Worm (Caenorhabditis elegans): ENCODE measurements around the gene H04M03.11.

H04M03.11 gene

DNA sequence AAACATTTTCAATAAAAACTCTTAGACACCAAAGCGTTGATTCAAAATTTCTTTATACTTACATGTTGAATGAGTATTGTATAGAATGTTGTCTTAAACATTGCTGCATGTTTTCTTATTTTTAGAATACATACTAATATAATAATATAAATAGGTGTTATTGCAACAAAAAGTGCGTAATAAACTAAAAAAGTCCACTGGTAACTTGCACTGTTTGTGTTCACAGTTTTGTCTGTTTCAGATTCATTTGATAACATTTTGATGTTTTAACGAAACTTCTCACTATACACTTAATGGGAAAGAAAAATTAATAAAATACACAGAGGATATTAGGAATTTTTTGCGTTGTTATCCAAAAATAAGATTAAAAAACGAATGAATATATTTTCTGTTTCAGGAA, 10.6 kb downstream of the H04M03.11 start, which contains the start of gene srv-19:
TSS of gene srv-19 (minus strand) at position 101 of the 400 bp plus-strand sequence.
- TF ChIP-seq ztf-29 (GFP tag; IDR thresholded peaks at IDR 0.05), result no peak
- TF ChIP-seq ref-1 (GFP tag; conservative IDR thresholded peaks at IDR 0.05), result no peak
- no peak for TF ChIP-seq cog-1 (tag; optimal IDR thresholded peaks at IDR 0.05)
- TF ChIP-seq ztf-23 (GFP tag; IDR thresholded peaks at IDR 0.05), result no peak

DNA sequence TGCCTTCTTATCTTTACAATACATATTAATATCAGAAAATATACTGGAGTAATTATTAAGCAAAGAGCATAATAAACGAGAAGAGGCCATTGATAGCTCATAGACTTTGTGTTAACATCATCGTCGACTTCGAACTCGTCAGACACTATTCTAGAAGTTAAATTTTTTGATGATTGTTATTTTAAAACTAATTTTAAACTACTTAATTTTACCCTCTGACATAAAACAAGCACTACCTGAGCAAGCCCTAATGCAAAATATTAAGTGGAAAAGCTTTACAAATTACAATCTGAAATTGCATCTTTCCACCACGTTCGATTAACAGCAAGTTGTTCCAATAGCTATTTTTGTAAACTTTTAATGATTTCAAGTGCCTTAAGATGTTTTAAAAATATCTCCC, 14.3 kb downstream of the H04M03.11 start, which contains the start of gene srv-17:
TSS of gene srv-17 (minus strand) at position 101 of the 400 bp plus-strand sequence.
- TF ChIP-seq ref-1 (GFP tag; conservative IDR thresholded peaks at IDR 0.05) (no peak), ztf-29 (GFP tag; IDR thresholded peaks at IDR 0.05) (no peak), cog-1 (tag; optimal IDR thresholded peaks at IDR 0.05) (no peak), flt-1 (GFP tag; IDR thresholded peaks at IDR 0.05) (no peak), med-1 (GFP tag; optimal IDR thresholded peaks at IDR 0.05; ENCODE audit: insufficient read depth) (no peak), T22C8.4 (GFP tag; IDR thresholded peaks at IDR 0.05) (no peak), klf-2 (GFP tag; conservative IDR thresholded peaks at IDR 0.05) (no peak), tab-1 (GFP tag; IDR thresholded peaks at IDR 0.05) (no peak)

DNA sequence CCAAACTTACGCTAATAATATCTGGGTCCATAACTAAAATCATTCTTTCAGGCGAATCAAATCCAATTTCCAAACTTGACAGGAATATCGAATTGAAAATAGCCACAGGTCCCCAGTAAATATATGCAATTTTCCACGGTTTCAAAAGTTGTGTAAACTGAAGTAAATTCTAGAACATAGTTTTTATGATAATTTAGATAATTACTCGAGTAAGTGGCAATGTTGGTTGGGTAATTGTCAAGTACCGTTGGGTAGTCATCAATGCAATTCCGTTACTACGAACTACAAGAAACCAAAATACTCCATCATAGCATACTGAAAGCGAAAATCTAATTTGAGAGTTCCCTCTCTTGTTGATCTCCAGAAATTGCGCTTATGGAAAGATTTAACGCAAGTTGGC, 15.0 kb downstream of the H04M03.11 start:
- TF ChIP-seq T22C8.4 (GFP tag; IDR thresholded peaks at IDR 0.05) (no peak), med-1 (GFP tag; optimal IDR thresholded peaks at IDR 0.05; ENCODE audit: insufficient read depth) (no peak), ref-1 (GFP tag; conservative IDR thresholded peaks at IDR 0.05) (no peak), klf-2 (GFP tag; conservative IDR thresholded peaks at IDR 0.05) (no peak), cog-1 (tag; optimal IDR thresholded peaks at IDR 0.05) (no peak), ztf-23 (GFP tag; IDR thresholded peaks at IDR 0.05) (no peak), flt-1 (GFP tag; IDR thresholded peaks at IDR 0.05) (no peak)

DNA sequence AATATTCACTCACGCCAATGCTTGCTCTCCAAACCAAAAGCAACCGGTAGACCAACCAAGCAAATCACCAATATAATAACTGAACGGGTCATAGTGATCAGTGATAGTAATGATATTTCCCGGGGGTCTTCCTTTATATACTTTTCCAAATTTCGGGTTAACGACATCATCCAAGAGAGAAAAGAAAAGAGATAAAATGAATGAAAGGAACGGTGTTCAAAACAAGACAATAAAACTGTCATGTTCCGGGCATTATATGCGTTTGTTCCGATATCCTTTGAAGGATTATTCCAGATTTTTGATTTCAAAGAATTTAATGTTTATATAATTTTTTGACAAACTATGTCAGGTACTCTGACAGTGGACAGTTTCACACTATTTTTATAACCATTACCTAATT, 17.2 kb downstream of the H04M03.11 start, which contains the start of gene C06E7.88:
TSS of gene C06E7.88 (minus strand) at position 101 of the 400 bp plus-strand sequence.
- TF ChIP-seq ref-1 (GFP tag; conservative IDR thresholded peaks at IDR 0.05), result no peak
- TF ChIP-seq ztf-23 (GFP tag; IDR thresholded peaks at IDR 0.05), result no peak
- TF ChIP-seq tab-1 (GFP tag; IDR thresholded peaks at IDR 0.05), result no peak
- no peak for TF ChIP-seq ztf-29 (GFP tag; IDR thresholded peaks at IDR 0.05)
- no peak for TF ChIP-seq med-1 (GFP tag; optimal IDR thresholded peaks at IDR 0.05; ENCODE audit: insufficient read depth)
- no peak for TF ChIP-seq flt-1 (GFP tag; IDR thresholded peaks at IDR 0.05)
- TF ChIP-seq klf-2 (GFP tag; conservative IDR thresholded peaks at IDR 0.05), result no peak
- TF ChIP-seq T22C8.4 (GFP tag; IDR thresholded peaks at IDR 0.05), result no peak
- no peak for TF ChIP-seq cog-1 (tag; optimal IDR thresholded peaks at IDR 0.05)

DNA sequence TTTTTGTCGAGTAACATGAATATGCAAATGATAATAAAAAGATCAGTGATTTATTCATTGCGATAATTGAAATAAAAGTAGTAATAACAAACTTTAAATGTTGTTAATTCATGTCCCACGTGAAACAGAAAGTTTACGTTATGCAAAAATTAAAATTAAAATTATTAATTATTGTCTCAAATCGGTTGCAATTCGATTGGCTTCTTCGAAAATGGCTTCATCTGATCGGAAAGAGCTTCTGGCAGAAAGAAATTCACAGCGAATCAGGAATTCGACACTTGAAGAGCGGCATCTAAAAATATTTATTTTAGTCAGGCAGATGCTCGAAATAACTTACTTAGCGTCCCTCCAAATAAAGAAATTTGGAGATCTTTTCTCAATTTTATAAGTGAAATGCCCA, 18.6 kb downstream of the H04M03.11 start, which contains the start of gene spe-27:
TSS of gene spe-27 (minus strand) at position 101 of the 400 bp plus-strand sequence.
- TF ChIP-seq T22C8.4 (GFP tag; IDR thresholded peaks at IDR 0.05), result no peak
- TF ChIP-seq klf-2 (GFP tag; conservative IDR thresholded peaks at IDR 0.05), result no peak
- TF ChIP-seq ztf-23 (GFP tag; IDR thresholded peaks at IDR 0.05), result no peak
- TF ChIP-seq cog-1 (tag; optimal IDR thresholded peaks at IDR 0.05), result no peak
- TF ChIP-seq ztf-29 (GFP tag; IDR thresholded peaks at IDR 0.05), result no peak
- TF ChIP-seq med-1 (GFP tag; optimal IDR thresholded peaks at IDR 0.05; ENCODE audit: insufficient read depth), result no peak
- TF ChIP-seq flt-1 (GFP tag; IDR thresholded peaks at IDR 0.05), result no peak
- TF ChIP-seq ref-1 (GFP tag; conservative IDR thresholded peaks at IDR 0.05), result no peak
- TF ChIP-seq tab-1 (GFP tag; IDR thresholded peaks at IDR 0.05), result no peak

- TF ChIP-seq klf-2 (GFP tag; conservative IDR thresholded peaks at IDR 0.05) (no peak), ztf-23 (GFP tag; IDR thresholded peaks at IDR 0.05) (no peak), flt-1 (GFP tag; IDR thresholded peaks at IDR 0.05) (no peak; the same call in 1 of the 2 replicates), tab-1 (GFP tag; IDR thresholded peaks at IDR 0.05) (no peak), T22C8.4 (GFP tag; IDR thresholded peaks at IDR 0.05) (no peak), med-1 (GFP tag; optimal IDR thresholded peaks at IDR 0.05; ENCODE audit: insufficient read depth) (no peak), ref-1 (GFP tag; conservative IDR thresholded peaks at IDR 0.05) (no peak), ztf-29 (GFP tag; IDR thresholded peaks at IDR 0.05) (no peak), cog-1 (tag; optimal IDR thresholded peaks at IDR 0.05) (no peak)
Measured at ce11 chrIV:5860762-5861161, 23.6 kb downstream of the H04M03.11 start.

DNA sequence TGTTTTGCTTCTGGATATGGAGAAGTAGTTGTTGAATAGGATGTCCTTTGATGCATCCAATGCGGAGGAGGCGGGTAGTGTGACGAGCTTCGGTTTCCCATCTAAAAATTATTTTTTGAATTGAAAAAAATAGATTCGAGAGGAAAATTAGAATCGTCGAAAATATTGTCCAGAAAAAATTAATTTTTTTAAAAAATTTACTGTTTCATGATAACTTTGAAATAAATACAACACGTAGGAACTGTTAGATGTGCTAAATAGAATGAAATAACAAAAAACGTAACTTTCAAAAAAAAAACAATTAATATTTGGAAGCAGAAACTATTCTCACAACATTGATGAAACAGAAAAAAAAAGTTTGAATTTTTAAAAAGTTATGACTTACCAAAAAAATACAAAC, 24.5 kb downstream of the H04M03.11 start, which contains the start of gene C06E7.4:
TSS of gene C06E7.4 (minus strand) at position 101 of the 400 bp plus-strand sequence.
- TF ChIP-seq ref-1 (GFP tag; conservative IDR thresholded peaks at IDR 0.05) (no peak), flt-1 (GFP tag; IDR thresholded peaks at IDR 0.05) (no peak), klf-2 (GFP tag; conservative IDR thresholded peaks at IDR 0.05) (no peak), T22C8.4 (GFP tag; IDR thresholded peaks at IDR 0.05) (no peak), ztf-23 (GFP tag; IDR thresholded peaks at IDR 0.05) (no peak), cog-1 (tag; optimal IDR thresholded peaks at IDR 0.05) (no peak)

- TF ChIP-seq med-1 (GFP tag; optimal IDR thresholded peaks at IDR 0.05; ENCODE audit: insufficient read depth) (no peak), cog-1 (tag; optimal IDR thresholded peaks at IDR 0.05) (no peak), ref-1 (GFP tag; conservative IDR thresholded peaks at IDR 0.05) (no peak), ztf-23 (GFP tag; IDR thresholded peaks at IDR 0.05) (no peak)
Measured at ce11 chrIV:5858212-5858611, 26.2 kb downstream of the H04M03.11 start.

DNA sequence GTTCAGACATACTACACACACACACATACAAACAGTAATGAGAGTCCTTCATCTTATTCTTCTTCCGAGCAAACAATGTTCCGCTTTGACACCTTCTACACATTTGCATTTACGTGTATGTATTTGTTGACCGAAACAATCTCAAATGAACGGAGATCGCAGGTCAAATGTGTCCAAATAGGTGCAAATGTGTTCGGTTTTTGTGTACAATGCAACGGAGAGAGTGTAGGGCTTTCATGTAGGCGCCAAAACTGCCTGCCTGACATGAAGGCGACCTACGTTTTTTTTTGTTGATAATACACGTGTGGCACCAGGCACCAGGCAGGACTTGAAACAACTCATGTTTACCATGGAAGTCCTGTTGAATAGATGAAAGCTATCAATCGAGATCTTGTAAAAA, 27.4 kb downstream of the H04M03.11 start:
- no peak for TF ChIP-seq ref-1 (GFP tag; conservative IDR thresholded peaks at IDR 0.05)
- no peak for TF ChIP-seq klf-2 (GFP tag; conservative IDR thresholded peaks at IDR 0.05)
- TF ChIP-seq flt-1 (GFP tag; IDR thresholded peaks at IDR 0.05), result no peak
- no peak for TF ChIP-seq ztf-29 (GFP tag; IDR thresholded peaks at IDR 0.05)
- no peak for TF ChIP-seq cog-1 (tag; optimal IDR thresholded peaks at IDR 0.05)
- TF ChIP-seq T22C8.4 (GFP tag; IDR thresholded peaks at IDR 0.05), result no peak
- no peak for TF ChIP-seq ztf-23 (GFP tag; IDR thresholded peaks at IDR 0.05)
- no peak for TF ChIP-seq med-1 (GFP tag; optimal IDR thresholded peaks at IDR 0.05; ENCODE audit: insufficient read depth)
- no peak for TF ChIP-seq tab-1 (GFP tag; IDR thresholded peaks at IDR 0.05)

- no peak for TF ChIP-seq T22C8.4 (GFP tag; IDR thresholded peaks at IDR 0.05)
- no peak for TF ChIP-seq cog-1 (tag; optimal IDR thresholded peaks at IDR 0.05)
- TF ChIP-seq tab-1 (GFP tag; IDR thresholded peaks at IDR 0.05), result no peak
- TF ChIP-seq ztf-29 (GFP tag; IDR thresholded peaks at IDR 0.05), result no peak
- no peak for TF ChIP-seq med-1 (GFP tag; optimal IDR thresholded peaks at IDR 0.05; ENCODE audit: insufficient read depth)
- TF ChIP-seq ref-1 (GFP tag; conservative IDR thresholded peaks at IDR 0.05), result no peak
- TF ChIP-seq ztf-23 (GFP tag; IDR thresholded peaks at IDR 0.05), result no peak
- TF ChIP-seq klf-2 (GFP tag; conservative IDR thresholded peaks at IDR 0.05), result no peak
- TF ChIP-seq flt-1 (GFP tag; IDR thresholded peaks at IDR 0.05), result no peak
Measured at ce11 chrIV:5855608-5856007, 28.8 kb downstream of the H04M03.11 start.
